Worm (Caenorhabditis elegans) whole organism, L1 larva: ENCODE measurements around the gene Y105C5A.508.
"Not testable (repeated sequence)": the region's sequence is repeated elsewhere in the genome, so short reads cannot be mapped to it uniquely, and the experiment has no call there.

Experiments
- ama-1 ChIP-seq: fragments of 150-350 bp; optimal IDR thresholded peaks from 2 replicates; lab custom pipeline; 2014
- ceh-90 ChIP-seq: sonication (generic microtip); optimal IDR thresholded peaks from 2 replicates; lab custom pipeline; 2016; ENCODE audit warnings: missing genetic modification characterization, missing compliant biosample characterization
- hpl-2 ChIP-seq: fragments of 150-350 bp; optimal IDR thresholded peaks from 2 replicates; lab custom pipeline; 2014; ENCODE audit warnings: missing biosample characterization, missing genetic modification reagents, missing genetic modification characterization
- mef-2 ChIP-seq: fragments of 150-350 bp; optimal IDR thresholded peaks from 2 replicates; lab custom pipeline; 2014; ENCODE audit warnings: missing biosample characterization, missing genetic modification characterization
- nhr-237 ChIP-seq: fragments of 150-350 bp; optimal IDR thresholded peaks from 2 replicates; lab custom pipeline; 2014; ENCODE audit warnings: missing biosample characterization, missing genetic modification characterization
- tlp-1 ChIP-seq: fragments of 150-350 bp; optimal IDR thresholded peaks from 2 replicates; lab custom pipeline; 2014; ENCODE audit warnings: missing biosample characterization, missing genetic modification characterization

DNA sequence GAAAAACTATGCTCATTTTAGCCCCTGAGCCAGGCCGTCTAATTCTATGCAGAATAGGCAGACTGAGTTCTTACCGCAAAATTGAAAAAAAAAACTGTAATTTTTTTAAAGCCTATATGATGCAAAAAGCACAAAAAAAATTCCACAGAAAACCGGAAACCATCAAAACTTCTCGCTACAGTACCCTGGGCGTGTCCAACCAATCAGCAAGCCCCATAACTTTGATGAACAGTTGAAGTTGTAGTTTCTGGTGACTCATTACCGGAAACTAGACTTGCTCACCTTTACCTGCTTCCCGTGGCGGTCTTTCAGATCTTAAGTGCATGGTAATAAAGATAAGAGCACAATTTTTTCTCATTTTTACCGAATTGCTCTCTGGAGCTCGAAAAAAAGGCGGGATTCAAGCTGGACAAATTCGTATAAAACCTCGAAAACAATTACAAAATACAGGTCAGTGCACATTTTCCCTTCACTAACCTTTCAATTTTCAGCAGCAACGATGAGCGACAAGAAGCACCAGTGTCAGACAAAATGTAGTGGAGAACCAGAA is 50.6 kb downstream of the Y105C5A.508 start, which contains the start of gene Y105C5A.1274:
- not testable (repeated sequence) for TF ChIP-seq ama-1; tlp-1; hpl-2; nhr-237; ceh-90 (tag; lab: Kevin White, UChicago); mef-2
